Worm (Caenorhabditis elegans) whole organism, L2 larva: ENCODE results near the gene M110.7.

Experiments used
- C34F6.9 ChIP-seq: fragments of 150-350 bp; optimal IDR thresholded peaks from 2 replicates; lab custom pipeline; 2014; ENCODE audit warnings: missing biosample characterization, missing genetic modification characterization
- F13H6.1 ChIP-seq: sonication (generic microtip); optimal IDR thresholded peaks from 2 replicates; lab custom pipeline; 2016; ENCODE audit warnings: missing genetic modification characterization, missing compliant biosample characterization
- R02D3.7 ChIP-seq: fragments of 150-350 bp; optimal IDR thresholded peaks from 2 replicates; lab custom pipeline; 2014; ENCODE audit warnings: missing biosample characterization, missing genetic modification characterization
- Y55F3AM.14 ChIP-seq: fragments of 200-800 bp; sonication (Bioruptor generic); optimal IDR thresholded peaks from 2 replicates; lab custom pipeline; 2018; ENCODE audit warnings: mild to moderate bottlenecking, missing genetic modification characterization, missing compliant biosample characterization
- ZK546.5 ChIP-seq: sonication (generic microtip); optimal IDR thresholded peaks from 2 replicates; lab custom pipeline; 2017; ENCODE audit warnings: missing biosample characterization, missing genetic modification characterization
- alr-1 ChIP-seq: fragments of 150-350 bp; optimal IDR thresholded peaks from 2 replicates; lab custom pipeline; 2014; ENCODE audit warnings: missing biosample characterization, missing genetic modification characterization
- aly-2 ChIP-seq: fragments of 150-350 bp; optimal IDR thresholded peaks from 2 replicates; lab custom pipeline; 2014; ENCODE audit warnings: missing biosample characterization, missing genetic modification characterization
- ama-1 ChIP-seq: fragments of 150-350 bp; optimal IDR thresholded peaks from 2 replicates; lab custom pipeline; 2018; ENCODE audit warnings: inconsistent platforms
- blmp-1 ChIP-seq: sonication (generic microtip); optimal IDR thresholded peaks from 2 replicates; lab custom pipeline; 2017; ENCODE audit warnings: missing genetic modification characterization, mild to moderate bottlenecking, missing compliant biosample characterization, antibody characterized with exemption, moderate library complexity; ENCODE audit not compliant: insufficient read depth
- ceh-16 ChIP-seq: fragments of 150-350 bp; optimal IDR thresholded peaks from 2 replicates; lab custom pipeline; 2014; ENCODE audit warnings: missing biosample characterization, missing genetic modification characterization
- ceh-82 ChIP-seq: fragments of 150-350 bp; optimal IDR thresholded peaks from 2 replicates; lab custom pipeline; 2014; ENCODE audit warnings: missing biosample characterization, missing genetic modification characterization
- crh-2 ChIP-seq: sonication (generic microtip); optimal IDR thresholded peaks from 2 replicates; lab custom pipeline; 2017; ENCODE audit warnings: missing biosample characterization, missing genetic modification characterization
- dmd-4 ChIP-seq: sonication (generic microtip); optimal IDR thresholded peaks from 2 replicates; lab custom pipeline; 2017; ENCODE audit warnings: missing biosample characterization, missing genetic modification characterization
- egl-27 ChIP-seq: sonication (generic microtip); optimal IDR thresholded peaks from 3 replicates; lab custom pipeline; 2017; ENCODE audit warnings: missing biosample characterization, missing genetic modification reagents, missing genetic modification characterization
- elt-1 ChIP-seq: fragments of 150-350 bp; optimal IDR thresholded peaks from 2 replicates; lab custom pipeline; 2014; ENCODE audit warnings: missing biosample characterization, missing genetic modification characterization
- elt-3 ChIP-seq: sonication (generic microtip); optimal IDR thresholded peaks from 2 replicates; lab custom pipeline; 2017; ENCODE audit warnings: missing biosample characterization, missing genetic modification characterization
- fos-1 ChIP-seq: fragments of 150-350 bp; optimal IDR thresholded peaks from 2 replicates; lab custom pipeline; 2014; ENCODE audit warnings: missing biosample characterization, missing genetic modification characterization
- gmeb-1 ChIP-seq: fragments of 150-350 bp; optimal IDR thresholded peaks from 2 replicates; lab custom pipeline; 2014; ENCODE audit warnings: missing biosample characterization, missing genetic modification characterization
- lin-11 ChIP-seq: fragments of 150-350 bp; sonication (generic microtip); optimal IDR thresholded peaks from 2 replicates; lab custom pipeline; 2014; ENCODE audit warnings: missing biosample characterization, missing genetic modification characterization, inconsistent platforms, mixed read lengths
- lin-13 ChIP-seq: fragments of 150-350 bp; optimal IDR thresholded peaks from 2 replicates; lab custom pipeline; 2014; ENCODE audit warnings: missing biosample characterization, missing genetic modification reagents, missing genetic modification characterization
- lin-39 ChIP-seq: fragments of 150-350 bp; optimal IDR thresholded peaks from 2 replicates; lab custom pipeline; 2014; ENCODE audit warnings: missing biosample characterization, missing genetic modification reagents, missing genetic modification characterization
- lsy-2 ChIP-seq, 2 experiments: fragments of 150-350 bp in 1 of 2; sonication (generic microtip) in 1 of 2; optimal IDR thresholded peaks; 2 replicates each; lab custom pipeline; 2014 to 2017; ENCODE audit warnings: missing biosample characterization in 2 of 2, missing genetic modification characterization in 2 of 2
- mab-5 ChIP-seq: fragments of 150-350 bp; optimal IDR thresholded peaks from 2 replicates; lab custom pipeline; 2014; ENCODE audit warnings: missing biosample characterization, missing genetic modification characterization
- mbf-1 ChIP-seq: sonication (generic microtip); optimal IDR thresholded peaks from 2 replicates; lab custom pipeline; 2017; ENCODE audit warnings: missing biosample characterization, missing genetic modification characterization
- mdl-1 ChIP-seq, 2 experiments: fragments of 150-350 bp in 1 of 2; sonication (generic microtip) in 1 of 2; optimal IDR thresholded peaks; 2 replicates each; lab custom pipeline; 2017; ENCODE audit warnings: missing biosample characterization in 2 of 2, missing genetic modification characterization in 2 of 2
- nhr-10 ChIP-seq: sonication (generic microtip); optimal IDR thresholded peaks from 2 replicates; lab custom pipeline; 2017; ENCODE audit warnings: missing biosample characterization, missing genetic modification characterization
- nhr-11 ChIP-seq: fragments of 150-350 bp; optimal IDR thresholded peaks from 2 replicates; lab custom pipeline; 2014; ENCODE audit warnings: missing biosample characterization, missing genetic modification characterization
- nhr-12 ChIP-seq: fragments of 150-350 bp; optimal IDR thresholded peaks from 2 replicates; lab custom pipeline; 2014; ENCODE audit warnings: missing biosample characterization, missing genetic modification characterization
- nhr-129 ChIP-seq: fragments of 150-350 bp; optimal IDR thresholded peaks from 2 replicates; lab custom pipeline; 2014; ENCODE audit warnings: missing biosample characterization, missing genetic modification characterization
- nhr-21 ChIP-seq: fragments of 150-350 bp; optimal IDR thresholded peaks from 2 replicates; lab custom pipeline; 2014; ENCODE audit warnings: missing biosample characterization, missing genetic modification characterization
- nhr-23 ChIP-seq: fragments of 150-350 bp; optimal IDR thresholded peaks from 2 replicates; lab custom pipeline; 2014; ENCODE audit warnings: missing biosample characterization, missing genetic modification reagents, missing genetic modification characterization
- nhr-237 ChIP-seq: fragments of 150-350 bp; optimal IDR thresholded peaks from 2 replicates; lab custom pipeline; 2014; ENCODE audit warnings: missing biosample characterization, missing genetic modification characterization
- nhr-25 ChIP-seq: fragments of 150-350 bp; sonication (generic microtip); optimal IDR thresholded peaks from 3 replicates; lab custom pipeline; 2014; ENCODE audit warnings: missing biosample characterization, missing genetic modification characterization
- nhr-6 ChIP-seq: fragments of 150-350 bp; optimal IDR thresholded peaks from 2 replicates; lab custom pipeline; 2014; ENCODE audit warnings: missing biosample characterization, missing genetic modification characterization
- nhr-77 ChIP-seq: fragments of 150-350 bp; optimal IDR thresholded peaks from 2 replicates; lab custom pipeline; 2014; ENCODE audit warnings: missing biosample characterization, missing genetic modification characterization
- peb-1 ChIP-seq: fragments of 150-350 bp; optimal IDR thresholded peaks from 2 replicates; lab custom pipeline; 2014; ENCODE audit warnings: missing biosample characterization, missing genetic modification characterization
- sem-4 ChIP-seq: fragments of 150-350 bp; optimal IDR thresholded peaks from 2 replicates; lab custom pipeline; 2014; ENCODE audit warnings: missing biosample characterization, missing genetic modification reagents, missing genetic modification characterization
- skn-1 ChIP-seq: sonication (generic microtip); optimal IDR thresholded peaks from 2 replicates; lab custom pipeline; 2017; ENCODE audit warnings: missing biosample characterization, missing genetic modification characterization
- sma-3 ChIP-seq: sonication (generic microtip); optimal IDR thresholded peaks from 2 replicates; lab custom pipeline; 2016; ENCODE audit warnings: missing genetic modification reagents, missing genetic modification characterization, missing compliant biosample characterization
- sma-9 ChIP-seq, 2 experiments: fragments of 150-350 bp in 1 of 2; sonication (generic microtip) in 1 of 2; optimal IDR thresholded peaks; 2 replicates each; lab custom pipeline; 2014 to 2016; ENCODE audit warnings: missing genetic modification characterization in 2 of 2, mild to moderate bottlenecking in 1 of 2, missing biosample characterization in 1 of 2, missing compliant biosample characterization in 1 of 2, missing genetic modification reagents in 1 of 2, moderate library complexity in 1 of 2
- snpc-4 ChIP-seq: fragments of 150-350 bp; optimal IDR thresholded peaks from 2 replicates; lab custom pipeline; 2014; ENCODE audit warnings: missing biosample characterization, missing genetic modification characterization
- unc-39 ChIP-seq: fragments of 150-350 bp; optimal IDR thresholded peaks from 2 replicates; lab custom pipeline; 2014; ENCODE audit warnings: missing biosample characterization, missing genetic modification characterization
- unc-55 ChIP-seq: fragments of 150-350 bp; sonication (generic microtip); optimal IDR thresholded peaks from 3 replicates; lab custom pipeline; 2014; ENCODE audit warnings: missing biosample characterization, missing genetic modification reagents, missing genetic modification characterization
- unc-62 ChIP-seq: fragments of 150-350 bp; optimal IDR thresholded peaks from 2 replicates; lab custom pipeline; 2014; ENCODE audit warnings: missing biosample characterization, missing genetic modification reagents, missing genetic modification characterization
- zag-1 ChIP-seq: fragments of 150-350 bp; optimal IDR thresholded peaks from 2 replicates; lab custom pipeline; 2014; ENCODE audit warnings: missing biosample characterization, missing genetic modification characterization
- ztf-1 ChIP-seq: fragments of 200-800 bp; sonication (Bioruptor generic); conservative IDR thresholded peaks from 2 replicates; pipeline ENCODE4 v1.3.6; 2022; ENCODE audit warnings: missing genetic modification characterization, missing compliant biosample characterization
- ztf-11 ChIP-seq: sonication (generic microtip); optimal IDR thresholded peaks from 2 replicates; lab custom pipeline; 2017; ENCODE audit warnings: missing biosample characterization, missing genetic modification characterization
- ztf-4 ChIP-seq: fragments of 150-350 bp; optimal IDR thresholded peaks from 2 replicates; lab custom pipeline; 2014; ENCODE audit warnings: missing biosample characterization, missing genetic modification characterization

Gene M110.7

DNA sequence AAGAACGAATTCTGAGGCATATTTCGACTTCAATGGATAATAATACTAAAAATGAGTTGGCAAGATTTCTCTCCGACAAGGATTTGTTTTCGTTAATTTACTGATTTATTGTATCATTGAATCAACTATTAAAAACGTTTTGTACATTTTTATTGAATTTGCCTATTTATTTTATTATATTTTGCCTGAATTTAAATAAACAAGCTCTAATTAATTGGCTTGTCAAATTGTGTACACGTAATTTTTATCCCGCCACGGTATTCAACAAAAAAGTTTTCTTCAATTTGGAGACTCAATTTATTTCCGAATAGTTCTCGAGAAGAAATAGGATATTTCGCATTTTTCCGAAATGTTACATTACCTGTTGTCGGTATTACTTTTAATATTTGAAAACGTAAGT lies at the start of gene M110.7:
Gene M110.7, plus strand, starts transcription at position 301 of the 400 bp plus-strand sequence.
- TF ChIP-seq sma-9 (GFP tag; optimal IDR thresholded peaks at IDR 0.05; lab: Kevin White, UChicago) (no peak), sma-9 (tag; optimal IDR thresholded peaks at IDR 0.05; lab: Kevin White, UChicago) (no peak), ceh-16 (tag; lab: Kevin White, UChicago) (no peak), ztf-1 (GFP tag; lab: Robert Waterston, UW) (no peak), egl-27 (tag; lab: Kevin White, UChicago) (no peak), nhr-12 (tag; lab: Kevin White, UChicago) (no peak), R02D3.7 (no peak), elt-1 (tag; lab: Kevin White, UChicago) (no peak), lin-13 (GFP tag; lab: Kevin White, UChicago) (no peak), nhr-21 (tag; lab: Kevin White, UChicago) (no peak), nhr-237 (tag; lab: Kevin White, UChicago) (no peak), nhr-25 (tag; lab: Kevin White, UChicago) (no peak), snpc-4 (tag; lab: Kevin White, UChicago) (no peak), ZK546.5 (no peak), sem-4 (tag; lab: Kevin White, UChicago) (no peak), dmd-4 (no peak), C34F6.9 (tag; lab: Kevin White, UChicago) (no peak), alr-1 (tag; lab: Kevin White, UChicago) (no peak), Y55F3AM.14 (GFP tag; lab: Kevin White, UChicago) (no peak), nhr-77 (tag; lab: Kevin White, UChicago) (no peak), blmp-1 (tag; lab: Kevin White, UChicago) (no peak)

DNA sequence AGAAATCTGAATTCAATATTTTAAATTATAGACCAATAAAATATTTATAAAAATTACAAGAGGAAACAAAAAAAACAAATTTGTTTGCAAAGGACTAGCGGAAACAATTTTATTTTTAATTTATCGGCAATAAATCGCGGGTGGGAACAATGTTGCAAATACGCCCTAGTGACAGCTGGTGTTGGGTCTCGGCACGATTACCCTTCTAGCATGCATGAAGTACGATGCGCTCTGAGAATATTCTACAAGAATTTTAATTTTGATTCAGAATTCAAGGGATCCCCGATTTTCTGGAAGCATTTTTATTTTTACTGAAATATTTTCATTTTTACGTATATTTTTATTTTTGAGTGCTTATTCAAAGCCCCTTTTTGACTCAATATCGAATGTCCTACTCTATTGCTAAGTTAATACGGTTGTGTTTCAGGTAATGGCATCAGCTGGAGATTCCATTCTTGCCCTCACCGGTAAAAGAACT lies 47.5 kb upstream of the M110.7 start, which contains the start of the genes mig-5 and cct-1:
Gene mig-5, minus strand, starts transcription at position 8 of the 478 bp plus-strand sequence.
Gene cct-1, plus strand, starts transcription at position 428 of the 478 bp plus-strand sequence.
- peak; percentile 50 for TF ChIP-seq mbf-1 (tag; lab: Kevin White, UChicago)
- peak; percentile 99 for TF ChIP-seq C34F6.9 (tag; lab: Kevin White, UChicago)
- peak; percentile 94 for TF ChIP-seq zag-1 (tag; lab: Kevin White, UChicago)
- TF ChIP-seq peb-1, result no peak
- TF ChIP-seq nhr-6, result peak; percentile 97
- TF ChIP-seq unc-62, result peak; percentile 89
- TF ChIP-seq aly-2 (tag; lab: Kevin White, UChicago), result no peak
- TF ChIP-seq F13H6.1 (tag; lab: Kevin White, UChicago), result peak; percentile 96
- TF ChIP-seq ztf-11, result peak; percentile 51
- TF ChIP-seq nhr-77 (tag; lab: Kevin White, UChicago), result peak; percentile 86
- peak; percentile 84 for TF ChIP-seq nhr-237 (tag; lab: Kevin White, UChicago)
- peak; percentile 92 for TF ChIP-seq ceh-16 (tag; lab: Kevin White, UChicago)
- TF ChIP-seq nhr-25 (tag; lab: Kevin White, UChicago), result peak; percentile 99
- peak; percentile 91 for TF ChIP-seq egl-27 (tag; lab: Kevin White, UChicago)
- TF ChIP-seq sma-3 (GFP tag; lab: Kevin White, UChicago), result peak; percentile 98
- peak; percentile 41 for TF ChIP-seq ama-1
- TF ChIP-seq gmeb-1 (tag; lab: Kevin White, UChicago), result peak; percentile 98
- peak; percentile 99 for TF ChIP-seq sem-4 (tag; lab: Kevin White, UChicago)
- TF ChIP-seq lsy-2 (tag; optimal IDR thresholded peaks at IDR 0.05; lab: Kevin White, UChicago), result peak; percentile 99 to 100
- TF ChIP-seq nhr-10 (tag; lab: Kevin White, UChicago), result peak; percentile 85
- TF ChIP-seq nhr-11, result peak; percentile 48
- TF ChIP-seq mab-5 (tag; lab: Kevin White, UChicago), result peak; percentile 97
- peak; percentile 91 for TF ChIP-seq ceh-82
- TF ChIP-seq fos-1 (tag; lab: Kevin White, UChicago), result peak; percentile 90
- peak; percentile 99 for TF ChIP-seq crh-2 (tag; lab: Kevin White, UChicago)
- TF ChIP-seq ztf-4 (tag; lab: Kevin White, UChicago), result peak; percentile 98
- TF ChIP-seq alr-1 (tag; lab: Kevin White, UChicago), result peak; percentile 9
- TF ChIP-seq unc-55, result peak; percentile 100
- peak; percentile 98 for TF ChIP-seq lin-11 (tag; lab: Kevin White, UChicago)
- peak; percentile 83 for TF ChIP-seq R02D3.7
- peak; percentile 98 for TF ChIP-seq sma-9 (GFP tag; optimal IDR thresholded peaks at IDR 0.05; lab: Kevin White, UChicago)
- TF ChIP-seq sma-9 (tag; optimal IDR thresholded peaks at IDR 0.05; lab: Kevin White, UChicago), result no peak
- TF ChIP-seq mdl-1 (tag; optimal IDR thresholded peaks at IDR 0.05; lab: Kevin White, UChicago), result peak in 1 of 2 experiments; percentile 78
- peak; percentile 90 for TF ChIP-seq snpc-4 (tag; lab: Kevin White, UChicago)
- no peak for TF ChIP-seq lin-39 (tag; lab: Kevin White, UChicago)
- peak; percentile 94 for TF ChIP-seq nhr-129
- peak; percentile 16 for TF ChIP-seq elt-1 (tag; lab: Kevin White, UChicago)
- TF ChIP-seq elt-3 (tag; lab: Kevin White, UChicago), result no peak
- TF ChIP-seq skn-1 (tag; lab: Kevin White, UChicago), result peak; percentile 63
- peak; percentile 90 for TF ChIP-seq ZK546.5
- peak; percentile 71 for TF ChIP-seq Y55F3AM.14 (GFP tag; lab: Kevin White, UChicago)
- TF ChIP-seq unc-39, result no peak
- TF ChIP-seq blmp-1 (tag; lab: Kevin White, UChicago), result peak; percentile 75
- TF ChIP-seq nhr-23 (tag; lab: Kevin White, UChicago), result no peak
- peak; percentile 41 for TF ChIP-seq dmd-4
- peak; percentile 42 for TF ChIP-seq nhr-12 (tag; lab: Kevin White, UChicago)
- TF ChIP-seq ztf-1 (GFP tag; lab: Robert Waterston, UW), result no peak
- peak; percentile 97 for TF ChIP-seq lin-13 (GFP tag; lab: Kevin White, UChicago)
- peak; percentile 97 for TF ChIP-seq nhr-21 (tag; lab: Kevin White, UChicago)
